Worm (Caenorhabditis elegans): ENCODE results near the gene max-1.

- no peak for TF ChIP-seq rnt-1 (tag; optimal IDR thresholded peaks at IDR 0.05)
- no peak for TF ChIP-seq ceh-14 (tag; optimal IDR thresholded peaks at IDR 0.05)
- no peak for TF ChIP-seq pha-4 (tag; optimal IDR thresholded peaks at IDR 0.05)
- no peak for TF ChIP-seq Y22D7AL.16 (tag; optimal IDR thresholded peaks at IDR 0.05)
- no peak for TF ChIP-seq pqm-1 (tag; optimal IDR thresholded peaks at IDR 0.05)
- no peak for TF ChIP-seq ceh-9 (tag; optimal IDR thresholded peaks at IDR 0.05)
- TF ChIP-seq fkh-6 (tag; optimal IDR thresholded peaks at IDR 0.05), result no peak
Measured at ce11 chrV:13131487-13131886, 11.5 kb upstream of the max-1 start.
